Fruit fly (Drosophila melanogaster): ENCODE results near the gene CG18180.

Gene CG18180

dm6 chr3L:9640713-9641112 lies at the start of gene CG18180:
Gene CG18180 (plus strand): TSS chr3L:9641013.
- TF ChIP-seq Abd-B (GFP tag; optimal IDR thresholded peaks at IDR 0.05) (no peak), sage (GFP tag; optimal IDR thresholded peaks at IDR 0.05) (no peak)

dm6 chr3L:9597464-9597863 lies 43.3 kb upstream of the CG18180 start, which contains the start of gene Tmc:
Gene Tmc (plus strand): TSS chr3L:9597764.
- no peak for TF ChIP-seq OdsH (GFP tag; optimal IDR thresholded peaks at IDR 0.05)
- TF ChIP-seq lola (GFP tag; optimal IDR thresholded peaks at IDR 0.05): no peak
- TF ChIP-seq Hnf4 (GFP tag; optimal IDR thresholded peaks at IDR 0.05): no peak
- TF ChIP-seq sage (GFP tag; optimal IDR thresholded peaks at IDR 0.05): no peak
- TF ChIP-seq CrebA (GFP tag; optimal IDR thresholded peaks at IDR 0.05; ENCODE audit: borderline replicate concordance): no peak
- TF ChIP-seq rgr (GFP tag; optimal IDR thresholded peaks at IDR 0.05): no peak
- TF ChIP-seq tai (GFP tag; optimal IDR thresholded peaks at IDR 0.05): no peak
- no peak for TF ChIP-seq Sp1 (GFP tag; optimal IDR thresholded peaks at IDR 0.05)

dm6 chr3L:9598688-9599087 lies 42.1 kb upstream of the CG18180 start, which contains the start of gene CG3222:
Gene CG3222 (plus strand): TSS chr3L:9598988.
- no peak for TF ChIP-seq Vsx2 (GFP tag; optimal IDR thresholded peaks at IDR 0.05; ENCODE audit: partially characterized antibody)
- no peak for TF ChIP-seq Abd-B (GFP tag; optimal IDR thresholded peaks at IDR 0.05)
- no peak for TF ChIP-seq dl (GFP tag; optimal IDR thresholded peaks at IDR 0.05; ENCODE audit: insufficient read depth in 1 of 2, partially characterized antibody in 2 of 2)
- TF ChIP-seq Hnf4 (GFP tag; optimal IDR thresholded peaks at IDR 0.05): no peak
- TF ChIP-seq Hr78 (GFP tag; optimal IDR thresholded peaks at IDR 0.05): no peak
- no peak for TF ChIP-seq Dif (GFP tag; optimal IDR thresholded peaks at IDR 0.05; ENCODE audit: partially characterized antibody)
- no peak for TF ChIP-seq dmrt93B (GFP tag; optimal IDR thresholded peaks at IDR 0.05)
- no peak for TF ChIP-seq woc (GFP tag; optimal IDR thresholded peaks at IDR 0.05)
- no peak for TF ChIP-seq N (GFP tag; optimal IDR thresholded peaks at IDR 0.05)
- no peak for TF ChIP-seq Mio (GFP tag; optimal IDR thresholded peaks at IDR 0.05)
- no peak for TF ChIP-seq OdsH (GFP tag; optimal IDR thresholded peaks at IDR 0.05)
- no peak for TF ChIP-seq fru (GFP tag; optimal IDR thresholded peaks at IDR 0.05)
- TF ChIP-seq GATAd (GFP tag; optimal IDR thresholded peaks at IDR 0.05): no peak
- TF ChIP-seq Hr83 (GFP tag; optimal IDR thresholded peaks at IDR 0.05; ENCODE audit: poor library complexity, severe bottlenecking): no peak
- no peak for TF ChIP-seq rgr (GFP tag; optimal IDR thresholded peaks at IDR 0.05)
- TF ChIP-seq usp (GFP tag; optimal IDR thresholded peaks at IDR 0.05): no peak

- no peak for TF ChIP-seq CrebA (GFP tag; optimal IDR thresholded peaks at IDR 0.05; ENCODE audit: borderline replicate concordance)
These were observed 39.6 kb upstream of the CG18180 start, which contains the start of the genes CG3088 and CG3306 for dm6 chr3L:9601225-9601624. Gene CG3088 (minus strand): TSS chr3L:9601325. Gene CG3306 (plus strand): TSS chr3L:9601523.

dm6 chr3L:9613960-9614588 lies 26.7 kb upstream of the CG18180 start:
- TF ChIP-seq HLH106 (tag; optimal IDR thresholded peaks at IDR 0.05) (peak; percentile 31), Myc (optimal IDR thresholded peaks at IDR 0.05) (peak; percentile 11), sv (GFP tag; optimal IDR thresholded peaks at IDR 0.05) (no peak), CG9705 (GFP tag; optimal IDR thresholded peaks at IDR 0.05) (peak; percentile 1), Vsx2 (GFP tag; optimal IDR thresholded peaks at IDR 0.05; ENCODE audit: partially characterized antibody) (no peak), fru (GFP tag; optimal IDR thresholded peaks at IDR 0.05) (peak; percentile 46), foxo (GFP tag; optimal IDR thresholded peaks at IDR 0.05) (peak in 1 of 2 experiments; percentile 35), dmrt93B (GFP tag; optimal IDR thresholded peaks at IDR 0.05) (peak; percentile 9)

dm6 chr3L:9614589-9615442 lies 26.0 kb upstream of the CG18180 start, which contains the start of gene LanB2:
Gene LanB2 (plus strand): TSS chr3L:9614914.
- TF ChIP-seq OdsH (GFP tag; optimal IDR thresholded peaks at IDR 0.05) (peak; percentile 22), dl (GFP tag; optimal IDR thresholded peaks at IDR 0.05; ENCODE audit: insufficient read depth in 1 of 2, partially characterized antibody in 2 of 2) (peak; percentile 72 to 76), ey (GFP tag; optimal IDR thresholded peaks at IDR 0.05) (no peak), foxo (GFP tag; optimal IDR thresholded peaks at IDR 0.05) (peak in 1 of 2 experiments; percentile 24), CG9705 (GFP tag; optimal IDR thresholded peaks at IDR 0.05) (no peak), Sp1 (GFP tag; optimal IDR thresholded peaks at IDR 0.05) (no peak), h (GFP tag; optimal IDR thresholded peaks at IDR 0.05) (peak; percentile 4), Vsx2 (GFP tag; optimal IDR thresholded peaks at IDR 0.05; ENCODE audit: partially characterized antibody) (no peak), rgr (GFP tag; optimal IDR thresholded peaks at IDR 0.05) (peak; percentile 34), Hr83 (GFP tag; optimal IDR thresholded peaks at IDR 0.05; ENCODE audit: poor library complexity, severe bottlenecking) (peak; percentile 47), Rel (GFP tag; optimal IDR thresholded peaks at IDR 0.05) (no peak), Rel (tag; optimal IDR thresholded peaks at IDR 0.05) (peak; percentile 20), Dif (GFP tag; optimal IDR thresholded peaks at IDR 0.05; ENCODE audit: partially characterized antibody) (peak; percentile 69), psq (GFP tag; optimal IDR thresholded peaks at IDR 0.05) (peak; percentile 31), CrebA (GFP tag; optimal IDR thresholded peaks at IDR 0.05; ENCODE audit: borderline replicate concordance) (peak; percentile 19)

Measured in whole organism, wandering third instar larva.